Worm (Caenorhabditis elegans) whole organism, late embryonic: ENCODE results near the gene R102.1.

Experiments
- C08G9.2 ChIP-seq: sonication (generic microtip); optimal IDR thresholded peaks from 2 replicates; lab custom pipeline; 2016; ENCODE audit warnings: mild to moderate bottlenecking, missing genetic modification characterization, moderate library complexity, missing compliant biosample characterization
- F13H6.1 ChIP-seq: sonication (generic microtip); optimal IDR thresholded peaks from 2 replicates; lab custom pipeline; 2016; ENCODE audit warnings: missing genetic modification characterization, missing compliant biosample characterization
- K09A11.1 ChIP-seq: sonication (generic microtip); optimal IDR thresholded peaks from 2 replicates; lab custom pipeline; 2017; ENCODE audit warnings: antibody characterized with exemption, mild to moderate bottlenecking, missing genetic modification characterization, missing compliant biosample characterization; ENCODE audit not compliant: insufficient read depth
- ceh-14 ChIP-seq: sonication (generic microtip); optimal IDR thresholded peaks from 2 replicates; lab custom pipeline; 2016; ENCODE audit warnings: missing genotype, missing genetic modification characterization, missing compliant biosample characterization
- ceh-18 ChIP-seq: sonication (generic microtip); optimal IDR thresholded peaks from 2 replicates; lab custom pipeline; 2016; ENCODE audit warnings: missing genetic modification characterization, missing compliant biosample characterization
- ceh-24 ChIP-seq: sonication (generic microtip); optimal IDR thresholded peaks from 2 replicates; lab custom pipeline; 2016; ENCODE audit warnings: mild to moderate bottlenecking, missing genetic modification characterization, missing compliant biosample characterization
- ceh-30 ChIP-seq: fragments of 150-350 bp; optimal IDR thresholded peaks from 2 replicates; lab custom pipeline; 2014; ENCODE audit warnings: missing biosample characterization, missing genetic modification characterization
- ceh-31 ChIP-seq: sonication (generic microtip); optimal IDR thresholded peaks from 2 replicates; lab custom pipeline; 2016; ENCODE audit warnings: missing genetic modification characterization, missing compliant biosample characterization
- ceh-48 ChIP-seq: sonication (generic microtip); optimal IDR thresholded peaks from 2 replicates; lab custom pipeline; 2016; ENCODE audit warnings: missing genetic modification characterization, inconsistent platforms, missing compliant biosample characterization
- ceh-6 ChIP-seq: fragments of 200-800 bp; sonication (Bioruptor generic); optimal IDR thresholded peaks from 2 replicates; lab custom pipeline; 2018; ENCODE audit warnings: mild to moderate bottlenecking, missing genetic modification characterization, missing compliant biosample characterization
- che-1 ChIP-seq: sonication (generic microtip); optimal IDR thresholded peaks from 2 replicates; lab custom pipeline; 2016; ENCODE audit warnings: mild to moderate bottlenecking, missing genetic modification characterization, missing compliant biosample characterization
- dve-1 ChIP-seq: sonication (generic microtip); optimal IDR thresholded peaks from 2 replicates; lab custom pipeline; 2017; ENCODE audit warnings: antibody characterized with exemption, mild to moderate bottlenecking, missing genetic modification characterization, missing compliant biosample characterization
- elt-4 ChIP-seq: sonication (generic microtip); optimal IDR thresholded peaks from 2 replicates; lab custom pipeline; 2016; ENCODE audit warnings: missing genetic modification characterization, missing compliant biosample characterization
- ets-4 ChIP-seq: sonication (generic microtip); optimal IDR thresholded peaks from 2 replicates; lab custom pipeline; 2016; ENCODE audit warnings: missing genetic modification characterization, missing compliant biosample characterization
- eyg-1 ChIP-seq: sonication (generic microtip); optimal IDR thresholded peaks from 2 replicates; lab custom pipeline; 2016; ENCODE audit warnings: missing genotype, missing genetic modification characterization, missing compliant biosample characterization
- fax-1 ChIP-seq: sonication (generic microtip); optimal IDR thresholded peaks from 2 replicates; lab custom pipeline; 2016; ENCODE audit warnings: missing genotype, missing genetic modification characterization, missing compliant biosample characterization
- hlh-15 ChIP-seq: sonication (generic microtip); optimal IDR thresholded peaks from 2 replicates; lab custom pipeline; 2016; ENCODE audit warnings: missing genetic modification characterization, missing compliant biosample characterization
- hlh-30 ChIP-seq: sonication (generic microtip); optimal IDR thresholded peaks from 2 replicates; lab custom pipeline; 2017; ENCODE audit warnings: antibody characterized with exemption, missing genetic modification characterization, missing compliant biosample characterization; ENCODE audit not compliant: insufficient read depth
- hlh-6 ChIP-seq: sonication (generic microtip); optimal IDR thresholded peaks from 2 replicates; lab custom pipeline; 2016; ENCODE audit warnings: missing genotype, missing genetic modification characterization, missing compliant biosample characterization
- lim-6 ChIP-seq: sonication (generic microtip); optimal IDR thresholded peaks from 2 replicates; lab custom pipeline; 2016; ENCODE audit warnings: missing genetic modification characterization, missing compliant biosample characterization
- mec-3 ChIP-seq: sonication (generic microtip); optimal IDR thresholded peaks from 2 replicates; lab custom pipeline; 2016; ENCODE audit warnings: borderline replicate concordance, missing genetic modification characterization, missing compliant biosample characterization
- nfya-1 ChIP-seq: sonication (generic microtip); optimal IDR thresholded peaks from 2 replicates; lab custom pipeline; 2017; ENCODE audit warnings: missing genetic modification characterization, mild to moderate bottlenecking, missing compliant biosample characterization, antibody characterized with exemption, moderate library complexity
- nhr-232 ChIP-seq: sonication (generic microtip); optimal IDR thresholded peaks from 2 replicates; lab custom pipeline; 2016; ENCODE audit warnings: missing genetic modification characterization, missing compliant biosample characterization
- npax-4 ChIP-seq: sonication (generic microtip); optimal IDR thresholded peaks from 2 replicates; lab custom pipeline; 2016; ENCODE audit warnings: missing genetic modification characterization, missing compliant biosample characterization
- odd-2 ChIP-seq: sonication (generic microtip); optimal IDR thresholded peaks from 2 replicates; lab custom pipeline; 2017; ENCODE audit warnings: antibody characterized with exemption, mild to moderate bottlenecking, missing genetic modification characterization, missing compliant biosample characterization
- pha-2 ChIP-seq: sonication (generic microtip); optimal IDR thresholded peaks from 2 replicates; lab custom pipeline; 2017; ENCODE audit warnings: mild to moderate bottlenecking, missing genetic modification characterization, missing compliant biosample characterization
- pha-4 ChIP-seq: fragments of 150-350 bp; optimal IDR thresholded peaks from 2 replicates; lab custom pipeline; 2018; ENCODE audit warnings: missing biosample characterization, missing genetic modification reagents, missing genetic modification characterization
- pqm-1 ChIP-seq: sonication (generic microtip); optimal IDR thresholded peaks from 2 replicates; lab custom pipeline; 2016; ENCODE audit warnings: missing genetic modification characterization, missing compliant biosample characterization
- sdc-2 ChIP-seq: sonication (generic microtip); optimal IDR thresholded peaks from 2 replicates; lab custom pipeline; 2016; ENCODE audit warnings: missing genotype, missing genetic modification characterization, missing compliant biosample characterization
- syd-9 ChIP-seq: sonication (generic microtip); optimal IDR thresholded peaks from 2 replicates; lab custom pipeline; 2016; ENCODE audit warnings: mild to moderate bottlenecking, missing genetic modification characterization, moderate library complexity, missing compliant biosample characterization
- tbx-2 ChIP-seq: sonication (generic microtip); optimal IDR thresholded peaks from 2 replicates; lab custom pipeline; 2016; ENCODE audit warnings: missing genetic modification characterization, missing compliant biosample characterization
- unc-3 ChIP-seq, 2 experiments: fragments of 200-800 bp in 1 of 2; sonication (Bioruptor generic) in 1 of 2; sonication (generic microtip) in 1 of 2; conservative IDR thresholded peaks in 1 of 2; optimal IDR thresholded peaks in 1 of 2; 2 replicates each; pipeline versions ENCODE4 v1.3.6 to Lab custom; 2016 to 2022; ENCODE audit warnings: missing compliant biosample characterization in 2 of 2, missing genetic modification characterization in 2 of 2, missing genetic modification reagents in 1 of 2
- unc-55 ChIP-seq: sonication (generic microtip); optimal IDR thresholded peaks from 2 replicates; lab custom pipeline; 2017; ENCODE audit warnings: missing biosample characterization, missing genetic modification reagents, missing genetic modification characterization
- unc-86 ChIP-seq: sonication (generic microtip); optimal IDR thresholded peaks from 2 replicates; lab custom pipeline; 2016; ENCODE audit warnings: missing genetic modification characterization, missing compliant biosample characterization
- ztf-16 ChIP-seq: sonication (generic microtip); optimal IDR thresholded peaks from 2 replicates; lab custom pipeline; 2017; ENCODE audit warnings: missing genetic modification characterization, missing compliant biosample characterization

Gene R102.1

DNA sequence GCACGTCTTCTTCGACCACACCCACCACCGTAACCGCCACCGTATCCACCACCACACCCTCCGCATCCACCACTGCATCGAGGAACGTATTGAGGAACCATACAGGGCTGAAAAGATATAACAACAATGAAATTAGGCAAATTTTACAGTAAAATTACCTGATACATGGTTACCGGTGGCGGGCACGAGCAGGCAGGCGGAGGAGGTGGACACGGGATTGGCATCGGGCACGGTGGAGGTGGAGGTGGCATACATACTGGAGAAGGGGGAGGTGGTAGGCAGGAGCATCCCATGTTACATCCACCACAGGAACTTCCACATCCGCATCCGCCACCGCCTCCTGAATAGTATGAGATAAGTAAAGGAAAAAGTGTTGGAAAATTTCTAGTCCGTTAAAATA lies 12.6 kb downstream of the R102.1 start:
- TF ChIP-seq nfya-1 (tag; lab: Kevin White, UChicago) (no peak), ceh-18 (tag; lab: Kevin White, UChicago) (no peak), pha-2 (tag; lab: Kevin White, UChicago) (no peak), syd-9 (tag; lab: Kevin White, UChicago) (no peak), ceh-14 (tag; lab: Kevin White, UChicago) (no peak), C08G9.2 (tag; lab: Kevin White, UChicago) (no peak), unc-55 (GFP tag; lab: Kevin White, UChicago) (no peak), che-1 (tag; lab: Kevin White, UChicago) (no peak), pqm-1 (no peak), ets-4 (tag; lab: Kevin White, UChicago) (no peak), ceh-24 (no peak), hlh-6 (tag; lab: Kevin White, UChicago) (no peak), ztf-16 (tag; lab: Kevin White, UChicago) (no peak), ceh-48 (tag; lab: Kevin White, UChicago) (no peak), odd-2 (no peak), pha-4 (tag; lab: Kevin White, UChicago) (no peak)

ce11 chrIV:10699000-10699399 lies 13.2 kb downstream of the R102.1 start:
- no peak for TF ChIP-seq nfya-1 (tag; lab: Kevin White, UChicago)
- TF ChIP-seq ceh-24, result no peak
- no peak for TF ChIP-seq eyg-1 (tag; lab: Kevin White, UChicago)
- no peak for TF ChIP-seq fax-1 (tag; lab: Kevin White, UChicago)
- TF ChIP-seq elt-4 (tag; lab: Kevin White, UChicago), result no peak
- no peak for TF ChIP-seq syd-9 (tag; lab: Kevin White, UChicago)
- no peak for TF ChIP-seq unc-3 (GFP tag; conservative IDR thresholded peaks at IDR 0.05; lab: Robert Waterston, UW)
- no peak for TF ChIP-seq unc-3 (tag; optimal IDR thresholded peaks at IDR 0.05; lab: Kevin White, UChicago)
- no peak for TF ChIP-seq unc-86 (tag; lab: Kevin White, UChicago)
- no peak for TF ChIP-seq tbx-2

DNA sequence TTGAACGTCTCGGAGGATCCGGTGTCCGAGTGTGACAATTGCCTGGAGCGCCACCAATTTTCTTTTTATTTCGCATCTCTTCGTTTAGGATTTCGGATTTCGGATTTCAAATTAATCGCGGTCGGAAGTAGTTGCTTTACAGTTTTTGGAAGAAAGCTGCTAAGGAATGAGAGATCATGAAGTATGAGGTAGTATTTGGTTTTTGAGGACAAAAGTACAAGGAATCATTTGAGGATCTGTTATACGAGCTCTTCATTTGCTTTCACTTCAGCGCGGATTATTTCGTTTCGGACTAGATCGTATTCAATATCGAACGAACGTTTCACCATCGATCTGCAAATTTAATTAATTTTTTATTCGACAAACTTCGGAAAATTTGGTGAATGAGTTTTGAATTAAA lies 13.8 kb downstream of the R102.1 start, which contains the start of gene R102.11:
Gene R102.11 (minus strand): TSS at position 101 of the 400 bp plus-strand sequence.
- TF ChIP-seq hlh-30 (tag; lab: Kevin White, UChicago), result no peak
- TF ChIP-seq F13H6.1 (tag; lab: Kevin White, UChicago), result no peak
- no peak for TF ChIP-seq hlh-15 (tag; lab: Kevin White, UChicago)
- TF ChIP-seq pha-4 (tag; lab: Kevin White, UChicago), result no peak
- TF ChIP-seq ceh-30 (tag; lab: Kevin White, UChicago), result no peak
- no peak for TF ChIP-seq ceh-48 (tag; lab: Kevin White, UChicago)
- no peak for TF ChIP-seq lim-6

- TF ChIP-seq dve-1 (tag; lab: Kevin White, UChicago) (no peak), nfya-1 (tag; lab: Kevin White, UChicago) (no peak), npax-4 (tag; lab: Kevin White, UChicago) (no peak), sdc-2 (tag; lab: Kevin White, UChicago) (no peak)
Observed at ce11 chrIV:10701866-10702458, 16.1 kb downstream of the R102.1 start.

DNA sequence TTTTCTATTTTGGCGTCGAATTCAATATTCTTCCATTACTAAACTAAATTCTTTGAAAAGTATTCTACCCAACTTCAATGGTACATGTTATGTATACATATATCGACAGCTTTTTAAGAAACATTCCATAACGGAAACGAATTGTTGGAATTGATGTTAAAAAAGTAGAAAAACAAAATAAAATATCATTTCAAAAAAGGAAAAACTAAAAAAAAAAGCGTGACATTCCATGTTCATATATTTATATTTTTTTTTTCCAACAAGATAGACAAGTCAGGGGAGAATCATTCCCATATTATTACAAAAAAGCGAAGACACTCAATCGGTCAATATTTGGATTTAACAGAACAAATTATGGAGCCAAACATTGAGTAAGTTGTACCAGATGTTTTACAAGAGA lies 19.3 kb downstream of the R102.1 start, which contains the start of gene R102.10:
Gene R102.10 (plus strand): TSS at position 301 of the 400 bp plus-strand sequence.
- TF ChIP-seq dve-1 (tag; lab: Kevin White, UChicago) (no peak), ceh-31 (tag; lab: Kevin White, UChicago) (no peak), K09A11.1 (tag; lab: Kevin White, UChicago) (no peak), ets-4 (tag; lab: Kevin White, UChicago) (no peak), nhr-232 (tag; lab: Kevin White, UChicago) (no peak), hlh-30 (tag; lab: Kevin White, UChicago) (no peak), hlh-15 (tag; lab: Kevin White, UChicago) (no peak), eyg-1 (tag; lab: Kevin White, UChicago) (no peak), elt-4 (tag; lab: Kevin White, UChicago) (no peak), ceh-6 (GFP tag; lab: Kevin White, UChicago) (no peak), nfya-1 (tag; lab: Kevin White, UChicago) (no peak), ztf-16 (tag; lab: Kevin White, UChicago) (no peak), mec-3 (tag; lab: Kevin White, UChicago) (no peak), che-1 (tag; lab: Kevin White, UChicago) (no peak), F13H6.1 (tag; lab: Kevin White, UChicago) (no peak), syd-9 (tag; lab: Kevin White, UChicago) (no peak)
